Worm (Caenorhabditis elegans) whole organism, midembryonic: Measurements from ENCODE around the gene acy-1.

Source experiments
- flt-1 ChIP-seq: fragments of 200-800 bp; sonication (Bioruptor generic); IDR thresholded peaks from 2 replicates; pipeline ENCODE4 v1.3.6; 2022; ENCODE audit warnings: missing genetic modification characterization, missing compliant biosample characterization
- med-1 ChIP-seq: sonication (generic microtip); optimal IDR thresholded peaks from 2 replicates; lab custom pipeline; 2017; ENCODE audit warnings: missing genetic modification characterization, mild to moderate bottlenecking, missing compliant biosample characterization, antibody characterized with exemption, missing genetic modification reagents; ENCODE audit not compliant: insufficient read depth
- ztf-29 ChIP-seq: fragments of 200-800 bp; sonication (Bioruptor generic); IDR thresholded peaks from 2 replicates; pipeline ENCODE4 v1.3.6; 2022; ENCODE audit warnings: missing genetic modification reagents, missing genetic modification characterization, missing compliant biosample characterization

- TF ChIP-seq flt-1 (GFP tag; lab: Robert Waterston, UW) = no peak
- no peak for TF ChIP-seq med-1 (GFP tag; lab: Kevin White, UChicago)
- no peak for TF ChIP-seq ztf-29 (GFP tag; lab: Robert Waterston, UW)
Measured at ce11 chrIII:4740820-4741219, 18.9 kb downstream of the acy-1 start.
